Worm (Caenorhabditis elegans): ENCODE results near the gene C53B7.3.

DNA sequence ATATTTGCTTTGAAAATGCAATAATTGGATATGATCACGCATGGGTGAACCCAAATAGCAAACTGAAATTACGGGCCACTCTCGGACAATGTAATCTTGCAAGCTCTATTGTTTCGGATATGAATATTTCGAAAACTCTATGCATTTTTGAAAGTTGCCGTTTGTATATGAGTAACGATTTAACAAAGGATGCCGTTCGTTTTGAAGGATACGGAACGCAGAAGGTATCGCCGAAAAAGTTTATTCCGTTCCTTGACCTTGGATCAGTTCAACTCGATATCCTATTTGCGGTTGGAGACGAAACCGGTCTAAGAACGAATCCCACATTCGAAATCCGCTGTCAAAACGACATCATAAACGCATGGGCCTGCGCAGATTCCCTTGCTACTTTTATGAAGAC, 31.5 kb upstream of the C53B7.3 start:
- TF ChIP-seq him-1 (tag; optimal IDR thresholded peaks at IDR 0.05) (no peak), dao-5 (tag; optimal IDR thresholded peaks at IDR 0.05) (no peak), W03F9.2 (tag; optimal IDR thresholded peaks at IDR 0.05) (no peak)
